Worm (Caenorhabditis elegans): ENCODE results near the gene tag-278.

ce11 chrX:3678507-3679175 is 10.4 kb downstream of the tag-278 start, which contains the start of gene tag-52:
- TF ChIP-seq C34B4.2 (tag; optimal IDR thresholded peaks at IDR 0.05): no peak
- peak; percentile 16 for TF ChIP-seq C16A3.4 (tag; optimal IDR thresholded peaks at IDR 0.05)
- no peak for TF ChIP-seq nhr-11 (tag; optimal IDR thresholded peaks at IDR 0.05)
- TF ChIP-seq hlh-17 (GFP tag; optimal IDR thresholded peaks at IDR 0.05; ENCODE audit: borderline replicate concordance): no peak
- no peak for TF ChIP-seq ama-1 (optimal IDR thresholded peaks at IDR 0.05)

Data from whole organism, L1 larva.